Worm (Caenorhabditis elegans) whole organism, midembryonic: ENCODE results near the gene T07G12.4.

Experiments
- T22C8.4 ChIP-seq: fragments of 200-800 bp; sonication (Bioruptor generic); IDR thresholded peaks from 2 replicates; pipeline ENCODE4 v1.3.6; 2022; ENCODE audit warnings: missing genetic modification characterization, missing compliant biosample characterization
- cog-1 ChIP-seq: sonication (generic microtip); optimal IDR thresholded peaks from 2 replicates; lab custom pipeline; 2016; ENCODE audit warnings: missing genetic modification characterization, missing compliant biosample characterization
- flt-1 ChIP-seq: fragments of 200-800 bp; sonication (Bioruptor generic); IDR thresholded peaks from 2 replicates; pipeline ENCODE4 v1.3.6; 2022; ENCODE audit warnings: missing genetic modification characterization, missing compliant biosample characterization
- klf-2 ChIP-seq: fragments of 200-800 bp; sonication (Bioruptor generic); conservative IDR thresholded peaks from 2 replicates; pipeline ENCODE4 v1.3.6; 2022; ENCODE audit warnings: missing genetic modification reagents, missing genetic modification characterization, missing compliant biosample characterization
- med-1 ChIP-seq: sonication (generic microtip); optimal IDR thresholded peaks from 2 replicates; lab custom pipeline; 2017; ENCODE audit warnings: missing genetic modification characterization, mild to moderate bottlenecking, missing compliant biosample characterization, antibody characterized with exemption, missing genetic modification reagents; ENCODE audit not compliant: insufficient read depth
- ref-1 ChIP-seq: fragments of 200-800 bp; sonication (Bioruptor generic); conservative IDR thresholded peaks from 2 replicates; pipeline ENCODE4 v1.3.6; 2022; ENCODE audit warnings: missing genetic modification reagents, missing genetic modification characterization, missing compliant biosample characterization
- tab-1 ChIP-seq: fragments of 200-800 bp; sonication (Bioruptor generic); IDR thresholded peaks from 2 replicates; pipeline ENCODE4 v1.3.6; 2022; ENCODE audit warnings: missing genetic modification characterization, missing compliant biosample characterization
- ztf-23 ChIP-seq: fragments of 200-800 bp; sonication (Bioruptor generic); IDR thresholded peaks from 2 replicates; pipeline ENCODE4 v1.3.6; 2022; ENCODE audit warnings: missing genetic modification reagents, missing genetic modification characterization, missing compliant biosample characterization
- ztf-29 ChIP-seq: fragments of 200-800 bp; sonication (Bioruptor generic); IDR thresholded peaks from 2 replicates; pipeline ENCODE4 v1.3.6; 2022; ENCODE audit warnings: missing genetic modification reagents, missing genetic modification characterization, missing compliant biosample characterization

- TF ChIP-seq tab-1 (GFP tag; lab: Robert Waterston, UW) (no peak), ztf-23 (no peak), klf-2 (no peak), T22C8.4 (GFP tag; lab: Robert Waterston, UW) (no peak), flt-1 (GFP tag; lab: Robert Waterston, UW) (no peak), cog-1 (no peak), ztf-29 (no peak), med-1 (no peak), ref-1 (no peak)
Measured at ce11 chrIV:10500481-10500880, 38.0 kb downstream of the T07G12.4 start.
